Fruit fly (Drosophila melanogaster): Measurements from ENCODE around the gene TTLL1A.

DNA sequence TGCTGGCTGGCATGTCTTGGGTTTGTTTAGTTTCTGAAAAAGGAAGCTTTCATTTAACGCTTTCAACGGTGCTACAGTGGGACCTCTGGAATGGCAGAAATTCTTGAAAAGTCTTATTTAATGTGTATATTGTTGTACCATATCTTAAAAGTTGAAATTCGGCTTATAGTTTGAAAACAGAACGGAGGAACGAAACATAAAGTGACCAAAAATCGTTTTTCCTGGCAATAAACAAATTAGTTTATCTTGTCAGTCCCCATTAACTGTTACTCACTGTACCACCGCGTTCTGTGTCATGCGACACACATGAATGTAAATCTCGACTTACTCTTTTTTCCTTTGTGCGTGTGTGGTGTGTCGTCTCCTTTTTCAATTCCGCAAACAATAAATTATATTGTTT lies 30.3 kb downstream of the TTLL1A start:
- TF ChIP-seq CG15336 (GFP tag; IDR thresholded peaks at IDR 0.05) (no peak), CG11902 (GFP tag; optimal IDR thresholded peaks at IDR 0.05) (peak; percentile 5), CG6792 (GFP tag; optimal IDR thresholded peaks at IDR 0.05) (peak; percentile 43), fd59A (GFP tag; optimal IDR thresholded peaks at IDR 0.05) (no peak), CG11762 (GFP tag; optimal IDR thresholded peaks at IDR 0.05; ENCODE audit: insufficient read depth) (no peak), Blimp-1 (GFP tag; optimal IDR thresholded peaks at IDR 0.05) (peak; percentile 0), Lpt (GFP tag; optimal IDR thresholded peaks at IDR 0.05) (no peak), CG8632 (GFP tag; optimal IDR thresholded peaks at IDR 0.05) (no peak), CG6163 (GFP tag; IDR thresholded peaks at IDR 0.05) (peak; percentile 11; the same call in 1 of the 3 replicates), CG31627 (GFP tag; optimal IDR thresholded peaks at IDR 0.05) (peak; percentile 70), CG11294 (GFP tag; IDR thresholded peaks at IDR 0.05) (no peak), esn (GFP tag; optimal IDR thresholded peaks at IDR 0.05) (peak; percentile 68), fd85E (GFP tag; optimal IDR thresholded peaks at IDR 0.05) (no peak)

All from whole organism, prepupa.